Worm (Caenorhabditis elegans) whole organism, late embryonic: ENCODE data around the gene W04D2.4.

Source experiments
- ama-1 ChIP-seq: fragments of 150-350 bp; optimal IDR thresholded peaks from 2 replicates; lab custom pipeline; 2014
- ceh-9 ChIP-seq: sonication (generic microtip); optimal IDR thresholded peaks from 2 replicates; lab custom pipeline; 2016; ENCODE audit warnings: mild to moderate bottlenecking, missing genetic modification characterization, inconsistent platforms, missing compliant biosample characterization
- eyg-1 ChIP-seq: sonication (generic microtip); optimal IDR thresholded peaks from 2 replicates; lab custom pipeline; 2016; ENCODE audit warnings: missing genotype, missing genetic modification characterization, missing compliant biosample characterization
- mec-3 ChIP-seq: sonication (generic microtip); optimal IDR thresholded peaks from 2 replicates; lab custom pipeline; 2016; ENCODE audit warnings: borderline replicate concordance, missing genetic modification characterization, missing compliant biosample characterization
- nhr-11 ChIP-seq: fragments of 150-350 bp; optimal IDR thresholded peaks from 2 replicates; lab custom pipeline; 2014; ENCODE audit warnings: missing biosample characterization, missing genetic modification characterization
- pha-4 ChIP-seq: fragments of 150-350 bp; optimal IDR thresholded peaks from 2 replicates; lab custom pipeline; 2018; ENCODE audit warnings: missing biosample characterization, missing genetic modification reagents, missing genetic modification characterization
- unc-55 ChIP-seq: sonication (generic microtip); optimal IDR thresholded peaks from 2 replicates; lab custom pipeline; 2017; ENCODE audit warnings: missing biosample characterization, missing genetic modification reagents, missing genetic modification characterization

ce11 chrV:12534941-12535340 is 37.4 kb upstream of the W04D2.4 start:
- TF ChIP-seq nhr-11 (no peak), eyg-1 (tag; lab: Kevin White, UChicago) (no peak), unc-55 (GFP tag; lab: Kevin White, UChicago) (no peak), ceh-9 (tag; lab: Kevin White, UChicago) (no peak), ama-1 (no peak), mec-3 (tag; lab: Kevin White, UChicago) (no peak), pha-4 (tag; lab: Kevin White, UChicago) (no peak)
